Worm (Caenorhabditis elegans) whole organism, early embryonic: ENCODE measurements around the gene srw-139.

Source experiments
- B0310.2 ChIP-seq: sonication (generic microtip); optimal IDR thresholded peaks from 2 replicates; lab custom pipeline; 2016; ENCODE audit warnings: mild to moderate bottlenecking, missing genetic modification characterization, missing compliant biosample characterization
- F13C5.2 ChIP-seq: sonication (generic microtip); optimal IDR thresholded peaks from 2 replicates; lab custom pipeline; 2017; ENCODE audit warnings: mild to moderate bottlenecking, missing genetic modification characterization, inconsistent platforms, missing compliant biosample characterization
- aly-1 ChIP-seq: sonication (generic microtip); optimal IDR thresholded peaks from 2 replicates; lab custom pipeline; 2016; ENCODE audit warnings: missing genetic modification characterization, missing compliant biosample characterization
- ama-1 ChIP-seq: fragments of 150-350 bp; optimal IDR thresholded peaks from 2 replicates; lab custom pipeline; 2014
- ceh-13 ChIP-seq: fragments of 200-800 bp; sonication (Bioruptor generic); optimal IDR thresholded peaks from 2 replicates; lab custom pipeline; 2018; ENCODE audit warnings: mild to moderate bottlenecking, missing genetic modification characterization, missing compliant biosample characterization
- ceh-36 ChIP-seq: sonication (generic microtip); optimal IDR thresholded peaks from 2 replicates; lab custom pipeline; 2016; ENCODE audit warnings: missing genetic modification characterization, inconsistent platforms, missing compliant biosample characterization
- flt-1 ChIP-seq: fragments of 200-800 bp; sonication (Bioruptor generic); IDR thresholded peaks from 2 replicates; pipeline ENCODE4 v1.3.6; 2022; ENCODE audit warnings: missing genetic modification characterization, missing compliant biosample characterization
- hmg-4 ChIP-seq: fragments of 200-800 bp; sonication (Bioruptor generic); optimal IDR thresholded peaks from 2 replicates; lab custom pipeline; 2018; ENCODE audit warnings: mild to moderate bottlenecking, missing genetic modification characterization, missing compliant biosample characterization
- hnd-1 ChIP-seq: sonication (generic microtip); optimal IDR thresholded peaks from 2 replicates; lab custom pipeline; 2016; ENCODE audit warnings: missing genetic modification characterization, missing compliant biosample characterization
- scrt-1 ChIP-seq: fragments of 200-800 bp; sonication (Bioruptor generic); IDR thresholded peaks from 2 replicates; pipeline ENCODE4 v1.3.6; 2022; ENCODE audit warnings: missing genetic modification characterization, missing compliant biosample characterization
- sea-1 ChIP-seq: fragments of 200-800 bp; sonication (Bioruptor generic); conservative IDR thresholded peaks from 2 replicates; pipeline ENCODE4 v1.3.6; 2022; ENCODE audit warnings: missing genetic modification characterization, missing compliant biosample characterization

DNA sequence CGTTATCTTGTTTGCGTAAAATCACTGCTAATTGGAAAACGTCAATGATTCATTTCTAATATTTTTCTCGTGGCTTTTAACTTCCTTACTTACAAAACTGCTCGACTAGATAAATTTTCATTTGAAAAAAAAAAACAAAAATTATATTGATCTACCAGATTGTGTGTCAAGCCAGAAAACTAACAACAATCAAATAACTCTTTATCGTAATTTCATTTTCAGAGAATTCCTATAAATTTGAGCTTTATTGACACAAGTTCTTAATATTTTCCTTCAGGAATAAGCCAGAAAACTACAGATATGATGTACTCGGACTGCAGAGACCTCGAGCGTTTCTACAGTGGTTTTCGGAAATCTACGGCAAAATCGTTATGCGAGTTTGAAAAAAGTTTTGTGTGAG is 8.9 kb downstream of the srw-139 start, which contains the start of gene srw-124:
- TF ChIP-seq sea-1 (GFP tag; lab: Robert Waterston, UW) (no peak), aly-1 (tag; lab: Kevin White, UChicago) (no peak), ceh-36 (tag; lab: Kevin White, UChicago) (no peak), flt-1 (GFP tag; lab: Robert Waterston, UW) (no peak), hmg-4 (GFP tag; lab: Kevin White, UChicago) (no peak), ceh-13 (GFP tag; lab: Kevin White, UChicago) (no peak), ama-1 (no peak), B0310.2 (tag; lab: Kevin White, UChicago) (no peak), scrt-1 (GFP tag; lab: Robert Waterston, UW) (no peak), F13C5.2 (tag; lab: Kevin White, UChicago) (no peak), hnd-1 (tag; lab: Kevin White, UChicago) (no peak)
